Worm (Caenorhabditis elegans) whole organism, midembryonic: ENCODE results near the gene lys-7.

ENCODE experiments used
- T22C8.4 ChIP-seq: fragments of 200-800 bp; sonication (Bioruptor generic); IDR thresholded peaks from 2 replicates; pipeline ENCODE4 v1.3.6; 2022; ENCODE audit warnings: missing genetic modification characterization, missing compliant biosample characterization
- cog-1 ChIP-seq: sonication (generic microtip); optimal IDR thresholded peaks from 2 replicates; lab custom pipeline; 2016; ENCODE audit warnings: missing genetic modification characterization, missing compliant biosample characterization
- flt-1 ChIP-seq: fragments of 200-800 bp; sonication (Bioruptor generic); IDR thresholded peaks from 2 replicates; pipeline ENCODE4 v1.3.6; 2022; ENCODE audit warnings: missing genetic modification characterization, missing compliant biosample characterization
- klf-2 ChIP-seq: fragments of 200-800 bp; sonication (Bioruptor generic); conservative IDR thresholded peaks from 2 replicates; pipeline ENCODE4 v1.3.6; 2022; ENCODE audit warnings: missing genetic modification reagents, missing genetic modification characterization, missing compliant biosample characterization
- med-1 ChIP-seq: sonication (generic microtip); optimal IDR thresholded peaks from 2 replicates; lab custom pipeline; 2017; ENCODE audit warnings: missing genetic modification characterization, mild to moderate bottlenecking, missing compliant biosample characterization, antibody characterized with exemption, missing genetic modification reagents; ENCODE audit not compliant: insufficient read depth
- ref-1 ChIP-seq: fragments of 200-800 bp; sonication (Bioruptor generic); conservative IDR thresholded peaks from 2 replicates; pipeline ENCODE4 v1.3.6; 2022; ENCODE audit warnings: missing genetic modification reagents, missing genetic modification characterization, missing compliant biosample characterization
- tab-1 ChIP-seq: fragments of 200-800 bp; sonication (Bioruptor generic); IDR thresholded peaks from 2 replicates; pipeline ENCODE4 v1.3.6; 2022; ENCODE audit warnings: missing genetic modification characterization, missing compliant biosample characterization
- ztf-23 ChIP-seq: fragments of 200-800 bp; sonication (Bioruptor generic); IDR thresholded peaks from 2 replicates; pipeline ENCODE4 v1.3.6; 2022; ENCODE audit warnings: missing genetic modification reagents, missing genetic modification characterization, missing compliant biosample characterization
- ztf-29 ChIP-seq: fragments of 200-800 bp; sonication (Bioruptor generic); IDR thresholded peaks from 2 replicates; pipeline ENCODE4 v1.3.6; 2022; ENCODE audit warnings: missing genetic modification reagents, missing genetic modification characterization, missing compliant biosample characterization

- TF ChIP-seq klf-2 (GFP tag; lab: Robert Waterston, UW) = no peak
- TF ChIP-seq flt-1 (GFP tag; lab: Robert Waterston, UW) = no peak
- no peak for TF ChIP-seq T22C8.4 (GFP tag; lab: Robert Waterston, UW)
- no peak for TF ChIP-seq ztf-23 (GFP tag; lab: Robert Waterston, UW)
- TF ChIP-seq ref-1 (GFP tag; lab: Robert Waterston, UW) = no peak
- TF ChIP-seq med-1 (GFP tag; lab: Kevin White, UChicago) = no peak
- no peak for TF ChIP-seq tab-1 (GFP tag; lab: Robert Waterston, UW)
- no peak for TF ChIP-seq cog-1
- no peak for TF ChIP-seq ztf-29 (GFP tag; lab: Robert Waterston, UW)
These were observed 25.3 kb upstream of the lys-7 start, which contains the start of gene str-225 for ce11 chrV:3507691-3508090.
